Fruit fly (Drosophila melanogaster): ENCODE measurements around the gene VhaAC39-2.

The VhaAC39-2 gene

DNA sequence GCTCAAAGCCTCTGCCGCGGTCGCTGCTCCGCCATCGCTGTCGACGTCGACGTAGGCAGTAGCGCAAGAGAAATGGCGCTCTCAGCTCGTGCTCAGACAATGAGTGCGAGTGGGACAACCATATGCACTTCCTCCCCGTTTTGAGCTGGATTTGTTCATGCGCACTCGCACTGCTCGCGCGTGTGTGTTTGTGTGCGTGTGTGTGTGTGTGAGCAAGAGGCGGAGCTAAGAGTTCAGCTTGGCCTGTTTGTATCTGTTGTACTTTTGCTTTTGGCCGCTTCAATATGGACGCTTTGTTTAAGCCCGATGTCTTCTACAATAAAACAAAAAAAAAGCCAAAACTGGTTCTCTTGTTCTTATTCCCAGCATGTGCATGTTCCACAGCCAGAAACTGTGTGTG is 42.0 kb upstream of the VhaAC39-2 start (continued):
- TF ChIP-seq CG13287 (GFP tag; IDR thresholded peaks at IDR 0.05; ENCODE audit: partially characterized antibody), result peak; percentile 47; the same call in 1 of the 2 replicates
- TF ChIP-seq H2.0 (GFP tag; IDR thresholded peaks at IDR 0.05), result no peak
- no peak for TF ChIP-seq CG15011 (GFP tag; optimal IDR thresholded peaks at IDR 0.05)
- TF ChIP-seq CG10431 (GFP tag; optimal IDR thresholded peaks at IDR 0.05), result no peak
- peak; percentile 68 for TF ChIP-seq sqz (GFP tag; optimal IDR thresholded peaks at IDR 0.05)
- no peak for TF ChIP-seq shn (GFP tag; optimal IDR thresholded peaks at IDR 0.05)
- no peak for TF ChIP-seq Ssrp (tag; optimal IDR thresholded peaks at IDR 0.05)
- TF ChIP-seq CG17385 (GFP tag; optimal IDR thresholded peaks at IDR 0.05), result no peak
- peak; percentile 28; the same call in 1 of the 2 replicates for TF ChIP-seq bowl (GFP tag; IDR thresholded peaks at IDR 0.05)
- no peak for TF ChIP-seq Oli (tag; optimal IDR thresholded peaks at IDR 0.05)
- TF ChIP-seq Dek (tag; optimal IDR thresholded peaks at IDR 0.05), result no peak
- peak; percentile 23 for TF ChIP-seq CoRest (tag; optimal IDR thresholded peaks at IDR 0.05)
- no peak for TF ChIP-seq Hr39 (optimal IDR thresholded peaks at IDR 0.05)
- TF ChIP-seq oc (tag; optimal IDR thresholded peaks at IDR 0.05), result peak; percentile 52
- TF ChIP-seq tgo (GFP tag; IDR thresholded peaks at IDR 0.05), result no peak
- no peak for TF ChIP-seq kah (GFP tag; optimal IDR thresholded peaks at IDR 0.05)
- TF ChIP-seq nmo (GFP tag; optimal IDR thresholded peaks at IDR 0.05), result no peak
- TF ChIP-seq Opbp (GFP tag; IDR thresholded peaks at IDR 0.05; ENCODE audit: partially characterized antibody), result peak; percentile 55; the same call in 1 of the 3 replicates
- TF ChIP-seq z (GFP tag; IDR thresholded peaks at IDR 0.05), result peak; percentile 78
- no peak for TF ChIP-seq toy (GFP tag; IDR thresholded peaks at IDR 0.05)
- TF ChIP-seq slbo (GFP tag; IDR thresholded peaks at IDR 0.05), result 0 out of 2 replicates have a peak, but pooled peaks have one; percentile 8
- TF ChIP-seq btn (GFP tag; optimal IDR thresholded peaks at IDR 0.05), result no peak
- TF ChIP-seq dimm (GFP tag; IDR thresholded peaks at IDR 0.05), result no peak
- no peak for TF ChIP-seq gro (GFP tag; optimal IDR thresholded peaks at IDR 0.05)
- TF ChIP-seq scrt (GFP tag; optimal IDR thresholded peaks at IDR 0.05), result no peak
- peak; percentile 71; the same call in 1 of the 2 replicates for TF ChIP-seq Nf-YA (GFP tag; IDR thresholded peaks at IDR 0.05)
- TF ChIP-seq ranshi (GFP tag; IDR thresholded peaks at IDR 0.05), result no peak
- no peak for TF ChIP-seq Kr (GFP tag; optimal IDR thresholded peaks at IDR 0.05)
- peak; percentile 98 for TF ChIP-seq Nf-YC (tag; optimal IDR thresholded peaks at IDR 0.05)
- no peak for TF ChIP-seq tll (GFP tag; optimal IDR thresholded peaks at IDR 0.05)
- no peak for TF ChIP-seq CG3065 (GFP tag; optimal IDR thresholded peaks at IDR 0.05)
- TF ChIP-seq CG17829 (tag; optimal IDR thresholded peaks at IDR 0.05), result peak; percentile 41
- TF ChIP-seq HLHmδ (GFP tag; optimal IDR thresholded peaks at IDR 0.05), result peak; percentile 82
- no peak for TF ChIP-seq CG31224 (GFP tag; IDR thresholded peaks at IDR 0.05)
- no peak for TF ChIP-seq klu (GFP tag; IDR thresholded peaks at IDR 0.05)
- TF ChIP-seq Mrtf (GFP tag; IDR thresholded peaks at IDR 0.05), result no peak
- TF ChIP-seq sima (GFP tag; optimal IDR thresholded peaks at IDR 0.05), result no peak
- no peak for TF ChIP-seq Meics (GFP tag; optimal IDR thresholded peaks at IDR 0.05)
- TF ChIP-seq Drgx (GFP tag; IDR thresholded peaks at IDR 0.05), result peak; percentile 41
- no peak for TF ChIP-seq CG4707 (GFP tag; optimal IDR thresholded peaks at IDR 0.05)
- TF ChIP-seq CG31388 (GFP tag; optimal IDR thresholded peaks at IDR 0.05), result no peak
- peak; percentile 42 for TF ChIP-seq mirr (GFP tag; optimal IDR thresholded peaks at IDR 0.05)
- TF ChIP-seq ems (GFP tag; optimal IDR thresholded peaks at IDR 0.05), result no peak
- TF ChIP-seq ssp (GFP tag; IDR thresholded peaks at IDR 0.05), result no peak
- no peak for TF ChIP-seq ttk (GFP tag; IDR thresholded peaks at IDR 0.05)
- peak; percentile 61; the same call in 1 of the 3 replicates for TF ChIP-seq CG34224 (GFP tag; IDR thresholded peaks at IDR 0.05; ENCODE audit: partially characterized antibody)
- peak; percentile 87 for TF ChIP-seq phol (tag; optimal IDR thresholded peaks at IDR 0.05)
- no peak for TF ChIP-seq CG4328 (GFP tag; optimal IDR thresholded peaks at IDR 0.05)
- TF ChIP-seq CG1603 (tag; optimal IDR thresholded peaks at IDR 0.05), result no peak
- TF ChIP-seq Blimp-1 (GFP tag; optimal IDR thresholded peaks at IDR 0.05), result no peak
- peak; percentile 26 for TF ChIP-seq CG6813 (GFP tag; optimal IDR thresholded peaks at IDR 0.05)
- TF ChIP-seq Sin3A (optimal IDR thresholded peaks at IDR 0.05), result no peak

Measured in whole organism, embryonic.